Worm (Caenorhabditis elegans) whole organism, L2 larva: Measurements from ENCODE around the gene pcp-3.

Experiments
- C34F6.9 ChIP-seq: fragments of 150-350 bp; optimal IDR thresholded peaks from 2 replicates; lab custom pipeline; 2014; ENCODE audit warnings: missing biosample characterization, missing genetic modification characterization
- F13H6.1 ChIP-seq: sonication (generic microtip); optimal IDR thresholded peaks from 2 replicates; lab custom pipeline; 2016; ENCODE audit warnings: missing genetic modification characterization, missing compliant biosample characterization
- R02D3.7 ChIP-seq: fragments of 150-350 bp; optimal IDR thresholded peaks from 2 replicates; lab custom pipeline; 2014; ENCODE audit warnings: missing biosample characterization, missing genetic modification characterization
- Y55F3AM.14 ChIP-seq: fragments of 200-800 bp; sonication (Bioruptor generic); optimal IDR thresholded peaks from 2 replicates; lab custom pipeline; 2018; ENCODE audit warnings: mild to moderate bottlenecking, missing genetic modification characterization, missing compliant biosample characterization
- ZK546.5 ChIP-seq: sonication (generic microtip); optimal IDR thresholded peaks from 2 replicates; lab custom pipeline; 2017; ENCODE audit warnings: missing biosample characterization, missing genetic modification characterization
- ama-1 ChIP-seq: fragments of 150-350 bp; optimal IDR thresholded peaks from 2 replicates; lab custom pipeline; 2018; ENCODE audit warnings: inconsistent platforms
- blmp-1 ChIP-seq: sonication (generic microtip); optimal IDR thresholded peaks from 2 replicates; lab custom pipeline; 2017; ENCODE audit warnings: missing genetic modification characterization, mild to moderate bottlenecking, missing compliant biosample characterization, antibody characterized with exemption, moderate library complexity; ENCODE audit not compliant: insufficient read depth
- ceh-16 ChIP-seq: fragments of 150-350 bp; optimal IDR thresholded peaks from 2 replicates; lab custom pipeline; 2014; ENCODE audit warnings: missing biosample characterization, missing genetic modification characterization
- crh-2 ChIP-seq: sonication (generic microtip); optimal IDR thresholded peaks from 2 replicates; lab custom pipeline; 2017; ENCODE audit warnings: missing biosample characterization, missing genetic modification characterization
- dmd-4 ChIP-seq: sonication (generic microtip); optimal IDR thresholded peaks from 2 replicates; lab custom pipeline; 2017; ENCODE audit warnings: missing biosample characterization, missing genetic modification characterization
- fos-1 ChIP-seq: fragments of 150-350 bp; optimal IDR thresholded peaks from 2 replicates; lab custom pipeline; 2014; ENCODE audit warnings: missing biosample characterization, missing genetic modification characterization
- gmeb-1 ChIP-seq: fragments of 150-350 bp; optimal IDR thresholded peaks from 2 replicates; lab custom pipeline; 2014; ENCODE audit warnings: missing biosample characterization, missing genetic modification characterization
- lin-11 ChIP-seq: fragments of 150-350 bp; sonication (generic microtip); optimal IDR thresholded peaks from 2 replicates; lab custom pipeline; 2014; ENCODE audit warnings: missing biosample characterization, missing genetic modification characterization, inconsistent platforms, mixed read lengths
- lsy-2 ChIP-seq, 2 experiments: fragments of 150-350 bp in 1 of 2; sonication (generic microtip) in 1 of 2; optimal IDR thresholded peaks; 2 replicates each; lab custom pipeline; 2014 to 2017; ENCODE audit warnings: missing biosample characterization in 2 of 2, missing genetic modification characterization in 2 of 2
- mdl-1 ChIP-seq, 2 experiments: fragments of 150-350 bp in 1 of 2; sonication (generic microtip) in 1 of 2; optimal IDR thresholded peaks; 2 replicates each; lab custom pipeline; 2017; ENCODE audit warnings: missing biosample characterization in 2 of 2, missing genetic modification characterization in 2 of 2
- nhr-10 ChIP-seq: sonication (generic microtip); optimal IDR thresholded peaks from 2 replicates; lab custom pipeline; 2017; ENCODE audit warnings: missing biosample characterization, missing genetic modification characterization
- nhr-11 ChIP-seq: fragments of 150-350 bp; optimal IDR thresholded peaks from 2 replicates; lab custom pipeline; 2014; ENCODE audit warnings: missing biosample characterization, missing genetic modification characterization
- nhr-12 ChIP-seq: fragments of 150-350 bp; optimal IDR thresholded peaks from 2 replicates; lab custom pipeline; 2014; ENCODE audit warnings: missing biosample characterization, missing genetic modification characterization
- nhr-129 ChIP-seq: fragments of 150-350 bp; optimal IDR thresholded peaks from 2 replicates; lab custom pipeline; 2014; ENCODE audit warnings: missing biosample characterization, missing genetic modification characterization
- nhr-21 ChIP-seq: fragments of 150-350 bp; optimal IDR thresholded peaks from 2 replicates; lab custom pipeline; 2014; ENCODE audit warnings: missing biosample characterization, missing genetic modification characterization
- nhr-23 ChIP-seq: fragments of 150-350 bp; optimal IDR thresholded peaks from 2 replicates; lab custom pipeline; 2014; ENCODE audit warnings: missing biosample characterization, missing genetic modification reagents, missing genetic modification characterization
- nhr-237 ChIP-seq: fragments of 150-350 bp; optimal IDR thresholded peaks from 2 replicates; lab custom pipeline; 2014; ENCODE audit warnings: missing biosample characterization, missing genetic modification characterization
- nhr-25 ChIP-seq: fragments of 150-350 bp; sonication (generic microtip); optimal IDR thresholded peaks from 3 replicates; lab custom pipeline; 2014; ENCODE audit warnings: missing biosample characterization, missing genetic modification characterization
- nhr-6 ChIP-seq: fragments of 150-350 bp; optimal IDR thresholded peaks from 2 replicates; lab custom pipeline; 2014; ENCODE audit warnings: missing biosample characterization, missing genetic modification characterization
- peb-1 ChIP-seq: fragments of 150-350 bp; optimal IDR thresholded peaks from 2 replicates; lab custom pipeline; 2014; ENCODE audit warnings: missing biosample characterization, missing genetic modification characterization
- sem-4 ChIP-seq: fragments of 150-350 bp; optimal IDR thresholded peaks from 2 replicates; lab custom pipeline; 2014; ENCODE audit warnings: missing biosample characterization, missing genetic modification reagents, missing genetic modification characterization
- skn-1 ChIP-seq: sonication (generic microtip); optimal IDR thresholded peaks from 2 replicates; lab custom pipeline; 2017; ENCODE audit warnings: missing biosample characterization, missing genetic modification characterization
- sma-9 ChIP-seq, 2 experiments: fragments of 150-350 bp in 1 of 2; sonication (generic microtip) in 1 of 2; optimal IDR thresholded peaks; 2 replicates each; lab custom pipeline; 2014 to 2016; ENCODE audit warnings: missing genetic modification characterization in 2 of 2, mild to moderate bottlenecking in 1 of 2, missing biosample characterization in 1 of 2, missing compliant biosample characterization in 1 of 2, missing genetic modification reagents in 1 of 2, moderate library complexity in 1 of 2
- unc-39 ChIP-seq: fragments of 150-350 bp; optimal IDR thresholded peaks from 2 replicates; lab custom pipeline; 2014; ENCODE audit warnings: missing biosample characterization, missing genetic modification characterization
- unc-55 ChIP-seq: fragments of 150-350 bp; sonication (generic microtip); optimal IDR thresholded peaks from 3 replicates; lab custom pipeline; 2014; ENCODE audit warnings: missing biosample characterization, missing genetic modification reagents, missing genetic modification characterization
- unc-62 ChIP-seq: fragments of 150-350 bp; optimal IDR thresholded peaks from 2 replicates; lab custom pipeline; 2014; ENCODE audit warnings: missing biosample characterization, missing genetic modification reagents, missing genetic modification characterization
- zag-1 ChIP-seq: fragments of 150-350 bp; optimal IDR thresholded peaks from 2 replicates; lab custom pipeline; 2014; ENCODE audit warnings: missing biosample characterization, missing genetic modification characterization
- ztf-11 ChIP-seq: sonication (generic microtip); optimal IDR thresholded peaks from 2 replicates; lab custom pipeline; 2017; ENCODE audit warnings: missing biosample characterization, missing genetic modification characterization
- ztf-4 ChIP-seq: fragments of 150-350 bp; optimal IDR thresholded peaks from 2 replicates; lab custom pipeline; 2014; ENCODE audit warnings: missing biosample characterization, missing genetic modification characterization

pcp-3 gene

ce11 chrIV:9116452-9116851, 42.4 kb downstream of the pcp-3 start:
- TF ChIP-seq fos-1 (tag; lab: Kevin White, UChicago) (peak; percentile 89), lin-11 (tag; lab: Kevin White, UChicago) (no peak)

ce11 chrIV:9114078-9114477, 44.7 kb downstream of the pcp-3 start:
- TF ChIP-seq zag-1 = no peak
- no peak for TF ChIP-seq sma-9 (GFP tag; optimal IDR thresholded peaks at IDR 0.05; lab: Kevin White, UChicago)
- no peak for TF ChIP-seq sma-9 (tag; optimal IDR thresholded peaks at IDR 0.05; lab: Kevin White, UChicago)
- no peak for TF ChIP-seq nhr-6
- no peak for TF ChIP-seq R02D3.7 (tag; lab: Kevin White, UChicago)
- TF ChIP-seq nhr-21 (tag; lab: Kevin White, UChicago) = no peak
- no peak for TF ChIP-seq gmeb-1 (tag; lab: Kevin White, UChicago)
- TF ChIP-seq unc-62 = no peak
- no peak for TF ChIP-seq ama-1 (lab: Kevin White, UChicago)
- TF ChIP-seq ZK546.5 (tag; lab: Kevin White, UChicago) = no peak
- TF ChIP-seq nhr-12 (tag; lab: Kevin White, UChicago) = no peak
- TF ChIP-seq ztf-4 (tag; lab: Kevin White, UChicago) = no peak
- no peak for TF ChIP-seq crh-2 (tag; lab: Kevin White, UChicago)
- TF ChIP-seq nhr-237 (tag; lab: Kevin White, UChicago) = no peak
- TF ChIP-seq ceh-16 (tag; lab: Kevin White, UChicago) = no peak
- TF ChIP-seq peb-1 (tag; lab: Kevin White, UChicago) = no peak
- no peak for TF ChIP-seq Y55F3AM.14
- TF ChIP-seq skn-1 = no peak
- no peak for TF ChIP-seq F13H6.1 (tag; lab: Kevin White, UChicago)
- TF ChIP-seq ztf-11 (tag; lab: Kevin White, UChicago) = no peak

- TF ChIP-seq fos-1 (tag; lab: Kevin White, UChicago) = peak; percentile 93
- TF ChIP-seq ceh-16 (tag; lab: Kevin White, UChicago) = no peak
- no peak for TF ChIP-seq sem-4 (tag; lab: Kevin White, UChicago)
- peak; percentile 0 for TF ChIP-seq nhr-21 (tag; lab: Kevin White, UChicago)
- TF ChIP-seq ZK546.5 (tag; lab: Kevin White, UChicago) = no peak
- no peak for TF ChIP-seq ztf-11 (tag; lab: Kevin White, UChicago)
- no peak for TF ChIP-seq unc-55 (GFP tag; lab: Kevin White, UChicago)
- peak; percentile 76 for TF ChIP-seq blmp-1 (tag; lab: Kevin White, UChicago)
Observed at ce11 chrIV:9112019-9112418, 46.8 kb downstream of the pcp-3 start.

DNA sequence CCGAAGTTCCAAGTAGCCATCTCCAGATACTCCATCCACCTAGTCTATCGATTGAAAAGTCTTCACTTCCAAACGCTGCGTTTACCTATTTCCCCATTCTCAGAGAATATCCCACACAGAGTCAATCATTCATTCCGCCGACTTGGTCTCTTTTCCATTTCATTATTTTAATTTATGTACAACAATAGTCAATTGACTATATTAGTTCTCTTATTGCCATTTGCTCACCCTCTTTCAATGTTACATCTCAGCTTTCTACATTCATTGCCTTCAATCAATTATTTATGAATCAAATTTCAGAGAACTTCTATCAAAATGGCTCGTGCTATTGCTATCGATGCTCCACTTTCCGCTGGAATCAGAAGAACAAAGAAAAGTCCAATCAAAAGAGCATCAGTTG, 50.2 kb downstream of the pcp-3 start, which contains the start of gene aly-1:
Gene aly-1 (plus strand): TSS at position 301 of the 400 bp plus-strand sequence.
- TF ChIP-seq ama-1 (lab: Kevin White, UChicago) (no peak), fos-1 (tag; lab: Kevin White, UChicago) (no peak), nhr-12 (tag; lab: Kevin White, UChicago) (no peak), mdl-1 (tag; optimal IDR thresholded peaks at IDR 0.05; lab: Kevin White, UChicago) (no peak), nhr-11 (tag; lab: Kevin White, UChicago) (no peak), nhr-6 (no peak), sma-9 (GFP tag; optimal IDR thresholded peaks at IDR 0.05; lab: Kevin White, UChicago) (no peak), sma-9 (tag; optimal IDR thresholded peaks at IDR 0.05; lab: Kevin White, UChicago) (no peak), nhr-25 (tag; lab: Kevin White, UChicago) (no peak)
- TF ChIP-seq, all 48 proteins: peak for 0

- TF ChIP-seq sem-4 (tag; lab: Kevin White, UChicago) (no peak), blmp-1 (tag; lab: Kevin White, UChicago) (no peak), lsy-2 (tag; optimal IDR thresholded peaks at IDR 0.05; lab: Kevin White, UChicago) (peak in 1 of 2 experiments; percentile 70), nhr-237 (tag; lab: Kevin White, UChicago) (no peak), nhr-10 (no peak), unc-55 (GFP tag; lab: Kevin White, UChicago) (peak; percentile 58), nhr-6 (no peak), zag-1 (no peak), dmd-4 (tag; lab: Kevin White, UChicago) (no peak), nhr-23 (no peak), nhr-129 (tag; lab: Kevin White, UChicago) (peak; percentile 65), fos-1 (tag; lab: Kevin White, UChicago) (peak; percentile 23), C34F6.9 (tag; lab: Kevin White, UChicago) (peak; percentile 85), unc-39 (tag; lab: Kevin White, UChicago) (no peak), crh-2 (tag; lab: Kevin White, UChicago) (peak; percentile 7), ama-1 (lab: Kevin White, UChicago) (no peak)
Observed at ce11 chrIV:9107464-9107863, 51.4 kb downstream of the pcp-3 start.
